Fruit fly (Drosophila melanogaster) whole organism, embryonic: Measurements from ENCODE around the gene CG1532.

Experiments
- BEAF-32 ChIP-seq: fragments of 200-800 bp; sonication (Bioruptor generic); optimal IDR thresholded peaks from 3 replicates; lab custom pipeline; 2017; ENCODE audit warnings: missing biosample characterization, missing genetic modification characterization, mild to moderate bottlenecking, moderate library complexity, missing genetic modification reagents
- Bdp1 ChIP-seq: fragments of 200-800 bp; sonication (Bioruptor generic); optimal IDR thresholded peaks from 3 replicates; lab custom pipeline; 2016; ENCODE audit warnings: missing biosample characterization, missing genetic modification characterization
- C15 ChIP-seq: fragments of 200-800 bp; sonication (Bioruptor generic); IDR thresholded peaks from 3 replicates; pipeline ENCODE4 v1.3.6; 2022; ENCODE audit warnings: missing biosample characterization, missing genetic modification characterization
- CG10147 ChIP-seq: fragments of 200-800 bp; sonication (Bioruptor generic); optimal IDR thresholded peaks from 2 replicates; lab custom pipeline; 2019; ENCODE audit warnings: missing biosample characterization, mild to moderate bottlenecking, missing genetic modification characterization, moderate library complexity
- CG11093 ChIP-seq: fragments of 200-800 bp; sonication (Bioruptor generic); IDR thresholded peaks from 3 replicates; pipeline ENCODE4 v1.3.6; 2022; ENCODE audit warnings: missing biosample characterization, missing genetic modification characterization
- CG11695 ChIP-seq: fragments of 200-800 bp; sonication (Bioruptor generic); IDR thresholded peaks from 3 replicates; pipeline ENCODE4 v1.3.6; 2022; ENCODE audit warnings: missing biosample characterization, missing genetic modification characterization
- CG15073 ChIP-seq: fragments of 200-800 bp; sonication (Bioruptor generic); optimal IDR thresholded peaks from 2 replicates; lab custom pipeline; 2016; ENCODE audit warnings: missing biosample characterization, missing genetic modification characterization
- CG15479 ChIP-seq: fragments of 200-800 bp; sonication (Bioruptor generic); optimal IDR thresholded peaks from 3 replicates; lab custom pipeline; 2019; ENCODE audit warnings: missing biosample characterization, mild to moderate bottlenecking, missing genetic modification characterization, moderate library complexity
- CG16815 ChIP-seq: fragments of 200-800 bp; sonication (Bioruptor generic); optimal IDR thresholded peaks from 3 replicates; lab custom pipeline; 2017; ENCODE audit warnings: missing biosample characterization, mild to moderate bottlenecking, missing genetic modification characterization
- CG17328 ChIP-seq: fragments of 200-800 bp; sonication (Bioruptor generic); IDR thresholded peaks from 2 replicates; pipeline ENCODE4 v1.3.6; 2022; ENCODE audit warnings: missing biosample characterization, missing genetic modification characterization
- CG1832 ChIP-seq: fragments of 200-800 bp; sonication (Bioruptor generic); optimal IDR thresholded peaks from 2 replicates; lab custom pipeline; 2017; ENCODE audit warnings: missing biosample characterization, mild to moderate bottlenecking, missing genetic modification characterization, inconsistent platforms
- CG31441 ChIP-seq: fragments of 200-800 bp; sonication (Bioruptor generic); IDR thresholded peaks from 2 replicates; pipeline ENCODE4 v1.3.6; 2022; ENCODE audit warnings: missing biosample characterization, missing genetic modification characterization
- CG33213 ChIP-seq: fragments of 200-800 bp; sonication (Bioruptor generic); optimal IDR thresholded peaks from 3 replicates; lab custom pipeline; 2016; ENCODE audit warnings: missing biosample characterization, missing genetic modification characterization
- CG33557 ChIP-seq: fragments of 200-800 bp; sonication (Bioruptor generic); optimal IDR thresholded peaks from 2 replicates; lab custom pipeline; 2019; ENCODE audit warnings: missing biosample characterization, mild to moderate bottlenecking, missing genetic modification characterization, moderate library complexity
- CG34422 ChIP-seq: fragments of 200-800 bp; sonication (Bioruptor generic); IDR thresholded peaks from 3 replicates; pipeline ENCODE4 v1.3.6; 2022; ENCODE audit warnings: missing biosample characterization, missing genetic modification characterization
- CG3847 ChIP-seq: fragments of 200-800 bp; sonication (Bioruptor generic); IDR thresholded peaks from 2 replicates; pipeline ENCODE4 v1.3.6; 2022; ENCODE audit warnings: missing biosample characterization, missing genetic modification characterization
- CG6272 ChIP-seq: fragments of 200-800 bp; sonication (Bioruptor generic); IDR thresholded peaks from 2 replicates; pipeline ENCODE4 v1.3.6; 2022; ENCODE audit warnings: missing biosample characterization, missing genetic modification characterization
- CG6854 ChIP-seq: fragments of 200-800 bp; sonication (Bioruptor generic); optimal IDR thresholded peaks from 3 replicates; lab custom pipeline; 2017; ENCODE audit warnings: missing biosample characterization, mild to moderate bottlenecking, missing genetic modification characterization
- CG7786 ChIP-seq: fragments of 200-800 bp; sonication (Bioruptor generic); optimal IDR thresholded peaks from 2 replicates; lab custom pipeline; 2016; ENCODE audit warnings: missing biosample characterization, missing genetic modification characterization
- CG9437 ChIP-seq: fragments of 200-800 bp; sonication (Bioruptor generic); optimal IDR thresholded peaks from 2 replicates; lab custom pipeline; 2018; ENCODE audit warnings: missing biosample characterization, mild to moderate bottlenecking, missing genetic modification characterization
- Dbx ChIP-seq: fragments of 200-800 bp; sonication (Bioruptor generic); IDR thresholded peaks from 3 replicates; pipeline ENCODE4 v1.3.6; 2022; ENCODE audit warnings: missing biosample characterization, missing genetic modification characterization
- Dip2 ChIP-seq: fragments of 200-800 bp; sonication (Bioruptor generic); IDR thresholded peaks from 2 replicates; pipeline ENCODE4 v1.3.6; 2022; ENCODE audit warnings: missing biosample characterization, missing genetic modification characterization
- Gug ChIP-seq: fragments of 200-800 bp; sonication (Bioruptor generic); IDR thresholded peaks from 4 replicates; pipeline ENCODE4 v1.3.6; 2022; ENCODE audit warnings: missing biosample characterization, missing genetic modification characterization
- HLH3B ChIP-seq: fragments of 200-800 bp; sonication (Bioruptor generic); IDR thresholded peaks from 2 replicates; pipeline ENCODE4 v1.3.6; 2022; ENCODE audit warnings: missing biosample characterization, missing genetic modification characterization
- Hmx ChIP-seq: fragments of 200-800 bp; sonication (Bioruptor generic); optimal IDR thresholded peaks from 2 replicates; lab custom pipeline; 2016; ENCODE audit warnings: missing biosample characterization, missing genetic modification characterization
- Med ChIP-seq: fragments of 200-800 bp; sonication (Bioruptor generic); peaks from one replicate; lab custom pipeline; 2016; ENCODE audit warnings: missing biosample characterization, missing genetic modification characterization, mild to moderate bottlenecking, inconsistent platforms, moderate library complexity
- Oli ChIP-seq: fragments of 200-800 bp; sonication (Bioruptor generic); optimal IDR thresholded peaks from 2 replicates; lab custom pipeline; 2018; ENCODE audit warnings: missing biosample characterization, mild to moderate bottlenecking, missing genetic modification characterization, moderate library complexity
- Spps ChIP-seq: fragments of 200-800 bp; sonication (Bioruptor generic); optimal IDR thresholded peaks from 2 replicates; lab custom pipeline; 2018; ENCODE audit warnings: missing biosample characterization, mild to moderate bottlenecking, missing genetic modification characterization
- Ssrp ChIP-seq: fragments of 200-800 bp; sonication (Bioruptor generic); optimal IDR thresholded peaks from 2 replicates; lab custom pipeline; 2018; ENCODE audit warnings: missing biosample characterization, mild to moderate bottlenecking, missing genetic modification characterization, moderate library complexity
- TFAM ChIP-seq: fragments of 200-800 bp; sonication (Bioruptor generic); optimal IDR thresholded peaks from 2 replicates; lab custom pipeline; 2017; ENCODE audit warnings: missing biosample characterization, missing genetic modification characterization, inconsistent platforms
- Trl ChIP-seq, 3 experiments: fragments of >200 bp in 2 of 3; fragments of 200-800 bp in 1 of 3; sonication (Bioruptor generic) in 1 of 3; optimal IDR thresholded peaks; 2 replicates in 1 of 3; 3 replicates in 2 of 3; lab custom pipeline; 2016 to 2017; ENCODE audit warnings: missing biosample characterization in 1 of 3, missing genetic modification characterization in 1 of 3
- Usf ChIP-seq: fragments of 200-800 bp; sonication (Bioruptor generic); optimal IDR thresholded peaks from 2 replicates; lab custom pipeline; 2017; ENCODE audit warnings: missing genotype, missing biosample characterization, missing genetic modification characterization
- az2 ChIP-seq: fragments of 200-800 bp; sonication (Bioruptor generic); optimal IDR thresholded peaks from 3 replicates; lab custom pipeline; 2016; ENCODE audit warnings: missing biosample characterization, missing genetic modification characterization
- chif ChIP-seq, 2 experiments: fragments of 200-800 bp; sonication (Bioruptor generic); optimal IDR thresholded peaks; 3 replicates each; lab custom pipeline; 2016; ENCODE audit warnings: missing biosample characterization in 2 of 2, missing genetic modification characterization in 2 of 2
- dysf ChIP-seq: fragments of 200-800 bp; sonication (Bioruptor generic); IDR thresholded peaks from 3 replicates; pipeline ENCODE4 v1.3.6; 2022; ENCODE audit warnings: missing biosample characterization, missing genetic modification characterization
- eyg ChIP-seq: fragments of 200-800 bp; sonication (Bioruptor generic); optimal IDR thresholded peaks from 3 replicates; lab custom pipeline; 2016; ENCODE audit warnings: missing biosample characterization, missing genetic modification characterization
- gce ChIP-seq: fragments of 200-800 bp; sonication (Bioruptor generic); IDR thresholded peaks from 3 replicates; pipeline ENCODE4 v1.3.6; 2022; ENCODE audit warnings: missing biosample characterization, missing genetic modification characterization
- gcm ChIP-seq: fragments of 200-800 bp; sonication (Bioruptor generic); optimal IDR thresholded peaks from 2 replicates; lab custom pipeline; 2019; ENCODE audit warnings: missing biosample characterization, mild to moderate bottlenecking, missing genetic modification characterization, moderate library complexity
- hb ChIP-seq: fragments of 200-800 bp; sonication (Bioruptor generic); IDR thresholded peaks from 3 replicates; pipeline ENCODE4 v1.3.6; 2022; ENCODE audit warnings: missing biosample characterization, missing genetic modification characterization; ENCODE audit not compliant: partially characterized antibody
- kah ChIP-seq: fragments of 200-800 bp; sonication (Bioruptor generic); optimal IDR thresholded peaks from 2 replicates; lab custom pipeline; 2018; ENCODE audit warnings: missing biosample characterization, mild to moderate bottlenecking, missing genetic modification characterization
- knrl ChIP-seq: fragments of 200-800 bp; sonication (Bioruptor generic); IDR thresholded peaks from 3 replicates; pipeline ENCODE4 v1.3.6; 2022; ENCODE audit warnings: missing biosample characterization, missing genetic modification characterization; ENCODE audit not compliant: partially characterized antibody
- nau ChIP-seq: fragments of 200-800 bp; sonication (Bioruptor generic); optimal IDR thresholded peaks from 3 replicates; lab custom pipeline; 2017; ENCODE audit warnings: missing biosample characterization, mild to moderate bottlenecking, missing genetic modification characterization, missing genetic modification reagents
- pzg ChIP-seq: fragments of 200-800 bp; sonication (Bioruptor generic); optimal IDR thresholded peaks from 3 replicates; lab custom pipeline; 2018; ENCODE audit warnings: missing biosample characterization, mild to moderate bottlenecking, missing genetic modification characterization, moderate library complexity
- ro ChIP-seq: fragments of 200-800 bp; sonication (Bioruptor generic); IDR thresholded peaks from 2 replicates; pipeline ENCODE4 v1.3.6; 2022; ENCODE audit warnings: missing biosample characterization, missing genetic modification characterization
- salm ChIP-seq: fragments of 200-800 bp; sonication (Bioruptor generic); optimal IDR thresholded peaks from 2 replicates; lab custom pipeline; 2018; ENCODE audit warnings: missing biosample characterization, mild to moderate bottlenecking, missing genetic modification characterization
- schlank ChIP-seq: fragments of 200-800 bp; sonication (Bioruptor generic); optimal IDR thresholded peaks from 2 replicates; lab custom pipeline; 2018; ENCODE audit warnings: missing biosample characterization, mild to moderate bottlenecking, missing genetic modification characterization
- sens ChIP-seq: fragments of 200-800 bp; sonication (Bioruptor generic); peaks from one replicate; lab custom pipeline; 2016; ENCODE audit warnings: missing biosample characterization, missing genetic modification characterization
- sens-2 ChIP-seq: fragments of 200-800 bp; sonication (Bioruptor generic); IDR thresholded peaks from 2 replicates; pipeline ENCODE4 v1.3.6; 2022; ENCODE audit warnings: missing biosample characterization, missing genetic modification characterization
- sima ChIP-seq: fragments of 200-800 bp; sonication (Bioruptor generic); optimal IDR thresholded peaks from 2 replicates; lab custom pipeline; 2016; ENCODE audit warnings: missing biosample characterization, missing genetic modification characterization
- sqz ChIP-seq: fragments of 200-800 bp; sonication (Bioruptor generic); optimal IDR thresholded peaks from 3 replicates; lab custom pipeline; 2018; ENCODE audit warnings: missing biosample characterization, mild to moderate bottlenecking, missing genetic modification characterization
- zfh1 ChIP-seq: fragments of 200-800 bp; sonication (Bioruptor generic); IDR thresholded peaks from 3 replicates; pipeline ENCODE4 v1.3.6; 2022; ENCODE audit warnings: missing biosample characterization, missing genetic modification characterization

CG1532 gene

dm6 chrX:21027929-21028575, at the start of gene CG1532 (continued):
- TF ChIP-seq gcm (GFP tag; lab: Kevin White, UChicago) = no peak
- peak; percentile 79 for TF ChIP-seq sens
- no peak for TF ChIP-seq gce (GFP tag; lab: Robert Waterston, UW)
- no peak for TF ChIP-seq chif (GFP tag; optimal IDR thresholded peaks at IDR 0.05; lab: Kevin White, UChicago)
- no peak for TF ChIP-seq sens-2 (GFP tag; lab: Robert Waterston, UW)
- no peak for TF ChIP-seq eyg
- TF ChIP-seq zfh1 (GFP tag; lab: Robert Waterston, UW) = no peak
- TF ChIP-seq nau (GFP tag; lab: Kevin White, UChicago) = no peak
- no peak for TF ChIP-seq kah
- TF ChIP-seq Spps (tag; lab: Kevin White, UChicago) = no peak
- TF ChIP-seq sima = no peak
- TF ChIP-seq CG1832 = peak; percentile 26
- no peak for TF ChIP-seq CG10147 (GFP tag; lab: Kevin White, UChicago)
- no peak for TF ChIP-seq salm (tag; lab: Kevin White, UChicago)
- TF ChIP-seq Dbx (GFP tag; lab: Robert Waterston, UW) = 0 out of 3 replicates have a peak, but pooled peaks have one; percentile 37
- 0 out of 3 replicates have a peak, but pooled peaks have one; percentile 26 for TF ChIP-seq CG34422 (GFP tag; lab: Robert Waterston, UW)
- no peak for TF ChIP-seq CG15073 (GFP tag; lab: Kevin White, UChicago)
- no peak for TF ChIP-seq Oli (tag; lab: Kevin White, UChicago)
- TF ChIP-seq CG11093 = no peak
- no peak for TF ChIP-seq Bdp1 (GFP tag; lab: Kevin White, UChicago)
- no peak for TF ChIP-seq CG15479 (GFP tag; lab: Kevin White, UChicago)
- no peak for TF ChIP-seq ro (GFP tag; lab: Robert Waterston, UW)
- no peak for TF ChIP-seq C15 (GFP tag; lab: Robert Waterston, UW)
- no peak for TF ChIP-seq CG33213 (GFP tag; lab: Kevin White, UChicago)
- no peak for TF ChIP-seq TFAM (GFP tag; lab: Kevin White, UChicago)
- TF ChIP-seq knrl (GFP tag; lab: Robert Waterston, UW) = peak; percentile 57
- TF ChIP-seq HLH3B (GFP tag; lab: Robert Waterston, UW) = no peak
- TF ChIP-seq Usf (GFP tag; lab: Kevin White, UChicago) = no peak
- TF ChIP-seq hb (GFP tag; lab: Robert Waterston, UW) = no peak
- TF ChIP-seq CG16815 (GFP tag; lab: Kevin White, UChicago) = no peak
- TF ChIP-seq CG33557 (GFP tag; lab: Kevin White, UChicago) = no peak
- TF ChIP-seq BEAF-32 = peak; percentile 72
- peak; percentile 83 for TF ChIP-seq Med (GFP tag; lab: Kevin White, UChicago)
- no peak for TF ChIP-seq CG6272 (GFP tag; lab: Robert Waterston, UW)
- no peak for TF ChIP-seq CG3847 (GFP tag; lab: Robert Waterston, UW)
- TF ChIP-seq Ssrp = no peak
- no peak for TF ChIP-seq CG17328 (GFP tag; lab: Robert Waterston, UW)
- no peak for TF ChIP-seq Hmx (GFP tag; lab: Kevin White, UChicago)
- TF ChIP-seq CG9437 (GFP tag; lab: Kevin White, UChicago) = no peak
- TF ChIP-seq CG11695 (GFP tag; lab: Robert Waterston, UW) = no peak
- TF ChIP-seq Gug (GFP tag; lab: Robert Waterston, UW) = no peak
- no peak for TF ChIP-seq dysf (GFP tag; lab: Robert Waterston, UW)
- TF ChIP-seq Dip2 (GFP tag; lab: Robert Waterston, UW) = no peak
- no peak for TF ChIP-seq Trl (optimal IDR thresholded peaks at IDR 0.05; lab: Kevin White, UChicago)
- TF ChIP-seq Trl (GFP tag; optimal IDR thresholded peaks at IDR 0.05; lab: Kevin White, UChicago) = no peak
- peak; percentile 38; the same call in 1 of the 2 replicates for TF ChIP-seq CG31441 (GFP tag; lab: Robert Waterston, UW)
- TF ChIP-seq sqz (GFP tag; lab: Kevin White, UChicago) = no peak
- TF ChIP-seq pzg = peak; percentile 50
- TF ChIP-seq schlank (tag; lab: Kevin White, UChicago) = no peak
- no peak for TF ChIP-seq az2 (GFP tag; lab: Kevin White, UChicago)
- TF ChIP-seq CG7786 (GFP tag; lab: Kevin White, UChicago) = no peak
- no peak for TF ChIP-seq CG6854
